Fruit fly (Drosophila melanogaster) Kc167 (cell line): ENCODE data around the gene Atat.

Experiments used
- Myc ChIP-seq: fragments of >200 bp; optimal IDR thresholded peaks from 2 replicates; lab custom pipeline; 2017; ENCODE audit warnings: missing external identifiers
- insv ChIP-seq: fragments of >200 bp; optimal IDR thresholded peaks from 3 replicates; lab custom pipeline; 2018; ENCODE audit warnings: missing external identifiers
- ttk ChIP-seq: sonication (Bioruptor generic); optimal IDR thresholded peaks from 2 replicates; lab custom pipeline; 2017; ENCODE audit warnings: missing external identifiers

DNA sequence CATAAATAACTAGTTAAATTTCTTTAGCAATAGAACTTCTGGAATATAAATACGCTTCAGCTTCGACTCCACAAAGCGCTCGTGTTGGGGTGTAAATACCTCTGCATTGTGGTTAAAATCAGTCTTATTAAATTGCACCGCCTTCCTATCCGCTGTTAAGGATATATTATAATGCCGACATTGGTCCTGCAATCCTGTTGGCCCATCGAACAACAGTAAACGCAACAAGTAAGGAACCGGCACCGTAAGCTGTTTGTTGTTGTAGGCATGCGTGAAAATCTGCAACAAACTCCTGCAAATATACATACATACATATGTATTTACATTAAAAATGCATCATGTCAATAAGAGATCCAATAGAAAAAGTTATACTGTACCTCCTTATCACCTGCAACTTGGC is 29.8 kb upstream of the Atat start:
- TF ChIP-seq insv (lab: Kevin White, UChicago) = no peak
- TF ChIP-seq Myc (lab: Kevin White, UChicago) = no peak
- no peak for TF ChIP-seq ttk (lab: Kevin White, UChicago)
